Fruit fly (Drosophila melanogaster): Measurements from ENCODE around the gene CG8028.

Gene CG8028

dm6 chrX:19321820-19322708 is 41.9 kb upstream of the CG8028 start, which contains the start of gene out (continued):
- TF ChIP-seq Trl (optimal IDR thresholded peaks at IDR 0.05) (peak; percentile 70 to 74), Trl (GFP tag; optimal IDR thresholded peaks at IDR 0.05) (peak; percentile 89), so (GFP tag; IDR thresholded peaks at IDR 0.05) (peak; percentile 96), CG4404 (GFP tag; IDR thresholded peaks at IDR 0.05) (peak; percentile 94), CG10959 (GFP tag; IDR thresholded peaks at IDR 0.05) (peak; percentile 91), CG3281 (GFP tag; optimal IDR thresholded peaks at IDR 0.05) (peak; percentile 94), CG12299 (tag; optimal IDR thresholded peaks at IDR 0.05) (peak; percentile 88), CG9817 (tag; optimal IDR thresholded peaks at IDR 0.05) (peak; percentile 91), CG8478 (optimal IDR thresholded peaks at IDR 0.05) (no peak), Asciz (GFP tag; optimal IDR thresholded peaks at IDR 0.05) (peak; percentile 89), disco-r (GFP tag; optimal IDR thresholded peaks at IDR 0.05) (peak; percentile 54), CG15479 (GFP tag; optimal IDR thresholded peaks at IDR 0.05) (peak; percentile 66), BtbVII (GFP tag; optimal IDR thresholded peaks at IDR 0.05) (peak; percentile 91), CG10321 (GFP tag; IDR thresholded peaks at IDR 0.05) (peak; percentile 64), zen (tag; optimal IDR thresholded peaks at IDR 0.05) (peak; percentile 93), CG14860 (GFP tag; IDR thresholded peaks at IDR 0.05; ENCODE audit: partially characterized antibody) (no peak), CG8089 (GFP tag; optimal IDR thresholded peaks at IDR 0.05) (peak; percentile 77), CG10979 (tag; optimal IDR thresholded peaks at IDR 0.05) (peak; percentile 96), ato (GFP tag; IDR thresholded peaks at IDR 0.05; ENCODE audit: partially characterized antibody) (0 out of 2 replicates have a peak, but pooled peaks have one; percentile 29), Bdp1 (GFP tag; optimal IDR thresholded peaks at IDR 0.05) (peak; percentile 83), Lhr (GFP tag; optimal IDR thresholded peaks at IDR 0.05) (peak; percentile 86), ap (GFP tag; IDR thresholded peaks at IDR 0.05) (peak; percentile 89), gsb-n (tag; optimal IDR thresholded peaks at IDR 0.05) (peak; percentile 88), Nf-YB (GFP tag; optimal IDR thresholded peaks at IDR 0.05) (peak; percentile 82), gt (GFP tag; IDR thresholded peaks at IDR 0.05) (peak; percentile 87), sima (GFP tag; optimal IDR thresholded peaks at IDR 0.05) (peak; percentile 47), prd (optimal IDR thresholded peaks at IDR 0.05) (no peak), prd (GFP tag; IDR thresholded peaks at IDR 0.05) (peak; percentile 97), nerfin-2 (GFP tag; IDR thresholded peaks at IDR 0.05; ENCODE audit: partially characterized antibody) (no peak), Hmr (GFP tag; optimal IDR thresholded peaks at IDR 0.05) (peak; percentile 93), Doc3 (GFP tag; IDR thresholded peaks at IDR 0.05; ENCODE audit: partially characterized antibody) (no peak), CG42726 (GFP tag; IDR thresholded peaks at IDR 0.05; ENCODE audit: partially characterized antibody) (peak; percentile 16; the same call in 1 of the 2 replicates), BEAF-32 (GFP tag; optimal IDR thresholded peaks at IDR 0.05) (peak; percentile 9), hth (optimal IDR thresholded peaks at IDR 0.05) (no peak), CG14667 (GFP tag; IDR thresholded peaks at IDR 0.05) (peak; percentile 91), sug (tag; optimal IDR thresholded peaks at IDR 0.05) (peak; percentile 90), CG14441 (GFP tag; IDR thresholded peaks at IDR 0.05) (peak; percentile 95), CG6654 (GFP tag; optimal IDR thresholded peaks at IDR 0.05) (peak; percentile 85), chinmo (GFP tag; IDR thresholded peaks at IDR 0.05; ENCODE audit: partially characterized antibody) (peak; percentile 89; the same call in 3 of the 4 replicates), zfh2 (GFP tag; optimal IDR thresholded peaks at IDR 0.05) (peak; percentile 81), NfI (GFP tag; optimal IDR thresholded peaks at IDR 0.05) (peak; percentile 93), al (GFP tag; IDR thresholded peaks at IDR 0.05) (peak; percentile 90), Ptx1 (GFP tag; IDR thresholded peaks at IDR 0.05) (peak; percentile 95), CG6175 (GFP tag; IDR thresholded peaks at IDR 0.05) (peak; percentile 87), peb (GFP tag; IDR thresholded peaks at IDR 0.05) (peak; percentile 91), HmgD (GFP tag; optimal IDR thresholded peaks at IDR 0.05) (no peak), CkIIα-i1 (GFP tag; IDR thresholded peaks at IDR 0.05) (peak; percentile 83), gce (GFP tag; IDR thresholded peaks at IDR 0.05) (peak; percentile 91; the same call in 2 of the 3 replicates), Dad (GFP tag; optimal IDR thresholded peaks at IDR 0.05) (peak; percentile 78)
